Worm (Caenorhabditis elegans): ENCODE results near the gene cpt-5.

- TF ChIP-seq fos-1 (tag; optimal IDR thresholded peaks at IDR 0.05) = no peak
- no peak for TF ChIP-seq elt-3 (tag; optimal IDR thresholded peaks at IDR 0.05)
- TF ChIP-seq unc-39 (tag; optimal IDR thresholded peaks at IDR 0.05) = no peak
Observed at ce11 chrV:13906166-13906565, 33.2 kb downstream of the cpt-5 start, which contains the start of gene stdh-1.

Measured in whole organism, L3 larva.